Worm (Caenorhabditis elegans): ENCODE results near the gene ddx-17.

Gene ddx-17

DNA sequence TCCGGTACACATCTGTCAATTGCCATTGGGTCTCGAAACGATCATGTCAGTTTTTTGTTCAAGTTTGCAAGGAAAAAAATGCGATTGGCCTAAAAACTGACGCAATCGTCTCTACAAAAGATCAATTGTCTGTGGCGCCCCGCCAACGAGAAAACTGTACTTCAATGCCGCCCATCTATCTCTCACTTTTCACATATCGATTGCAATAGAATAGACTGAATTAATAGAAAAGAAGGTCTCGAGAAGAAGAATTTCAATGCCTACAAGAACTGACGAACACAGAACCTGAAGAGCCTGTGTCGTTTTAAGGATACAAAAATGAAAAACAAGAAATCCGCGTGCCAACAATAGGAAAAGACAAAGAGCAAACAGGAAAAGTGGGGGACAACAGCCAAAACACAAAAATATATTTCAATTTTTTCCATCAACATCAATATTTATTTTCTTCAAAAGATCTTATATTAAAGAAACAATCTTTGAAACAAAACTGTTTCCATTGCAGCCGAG is 3.4 kb downstream of the ddx-17 start (continued):
- peak; percentile 47 for TF ChIP-seq ztf-26 (tag; optimal IDR thresholded peaks at IDR 0.05)
- TF ChIP-seq lin-54 (GFP tag; optimal IDR thresholded peaks at IDR 0.05): peak; percentile 43
- peak; percentile 76; the same call in 1 of the 2 replicates for TF ChIP-seq nfya-2 (GFP tag; IDR thresholded peaks at IDR 0.05)
- TF ChIP-seq efl-1 (GFP tag; optimal IDR thresholded peaks at IDR 0.05): no peak
- peak; percentile 48 for TF ChIP-seq B0336.3 (GFP tag; IDR thresholded peaks at IDR 0.05)
- TF ChIP-seq Y53G8AR.9 (GFP tag; conservative IDR thresholded peaks at IDR 0.05): peak; percentile 61
- TF ChIP-seq F23B12.7 (tag; optimal IDR thresholded peaks at IDR 0.05; ENCODE audit: insufficient read depth): no peak
- TF ChIP-seq snpc-4 (GFP tag; optimal IDR thresholded peaks at IDR 0.05): no peak
- peak in 1 of 4 experiments; percentile 24 for TF ChIP-seq snpc-4 (tag; optimal IDR thresholded peaks at IDR 0.05)
- peak; percentile 37 for TF ChIP-seq ztf-18 (tag; optimal IDR thresholded peaks at IDR 0.05)
- no peak for TF ChIP-seq ama-1 (optimal IDR thresholded peaks at IDR 0.05)
- peak; percentile 32 to 69 for TF ChIP-seq ama-1 (GFP tag; optimal IDR thresholded peaks at IDR 0.05)
- peak; percentile 62; the same call in 1 of the 2 replicates for TF ChIP-seq nfyb-1 (GFP tag; IDR thresholded peaks at IDR 0.05)
- TF ChIP-seq mes-4 (tag; optimal IDR thresholded peaks at IDR 0.05): no peak
- peak; percentile 63 for TF ChIP-seq madf-6 (GFP tag; IDR thresholded peaks at IDR 0.05)
- peak; percentile 17 for TF ChIP-seq nhr-90 (tag; optimal IDR thresholded peaks at IDR 0.05)
- peak; percentile 44 for TF ChIP-seq F10E7.11 (tag; optimal IDR thresholded peaks at IDR 0.05)
- peak; percentile 41 for TF ChIP-seq rcor-1 (GFP tag; IDR thresholded peaks at IDR 0.05)
- peak; percentile 75; the same call in 1 of the 2 replicates for TF ChIP-seq attf-6 (GFP tag; IDR thresholded peaks at IDR 0.05)
- TF ChIP-seq ztf-28 (GFP tag; IDR thresholded peaks at IDR 0.05): no peak
- TF ChIP-seq ceh-40 (GFP tag; IDR thresholded peaks at IDR 0.05): no peak
- TF ChIP-seq dox-1 (GFP tag; IDR thresholded peaks at IDR 0.05): peak; percentile 59; the same call in 1 of the 2 replicates
- no peak for TF ChIP-seq nhr-120 (GFP tag; IDR thresholded peaks at IDR 0.05)

DNA sequence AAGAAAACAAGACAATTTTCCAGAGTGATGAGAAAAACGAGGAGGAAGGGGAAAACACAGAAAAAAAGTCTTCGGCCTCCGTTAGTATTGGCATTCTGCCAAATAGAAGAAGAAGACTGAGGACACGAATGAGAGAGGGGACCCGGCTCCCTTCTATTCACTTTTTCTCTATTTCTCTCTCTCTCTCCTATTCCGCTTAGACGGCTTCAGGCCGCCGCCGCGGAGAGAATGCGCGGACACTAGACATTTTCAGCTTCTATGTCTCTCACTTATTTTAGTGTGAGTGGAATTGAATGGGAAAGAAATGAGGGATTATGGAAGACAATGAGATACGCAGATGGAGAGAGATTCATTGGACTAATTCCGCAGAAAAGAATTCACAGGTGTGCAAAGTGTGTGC is 5.0 kb downstream of the ddx-17 start:
- TF ChIP-seq mel-28 (tag; optimal IDR thresholded peaks at IDR 0.05; ENCODE audit: borderline replicate concordance) (no peak), zfh-2 (GFP tag; conservative IDR thresholded peaks at IDR 0.05) (0 out of 2 replicates have a peak, but pooled peaks have one; percentile 16)

ce11 chrV:14005812-14006211 is 6.0 kb downstream of the ddx-17 start, which contains the start of gene ric-7:
Gene ric-7 (minus strand): TSS chrV:14005912.
- TF ChIP-seq Y79H2A.3 (GFP tag; conservative IDR thresholded peaks at IDR 0.05): no peak
- TF ChIP-seq hrde-1 (tag; optimal IDR thresholded peaks at IDR 0.05; ENCODE audit: borderline replicate concordance): no peak
- TF ChIP-seq madf-6 (GFP tag; IDR thresholded peaks at IDR 0.05): no peak
- no peak for TF ChIP-seq ama-1 (optimal IDR thresholded peaks at IDR 0.05)
- TF ChIP-seq ama-1 (GFP tag; optimal IDR thresholded peaks at IDR 0.05): no peak
- no peak for TF ChIP-seq somi-1 (GFP tag; optimal IDR thresholded peaks at IDR 0.05)
- TF ChIP-seq D2030.7 (GFP tag; IDR thresholded peaks at IDR 0.05): no peak
- TF ChIP-seq ceh-58 (GFP tag; IDR thresholded peaks at IDR 0.05): no peak
- no peak for TF ChIP-seq zfh-2 (GFP tag; conservative IDR thresholded peaks at IDR 0.05)
- no peak for TF ChIP-seq attf-3 (GFP tag; conservative IDR thresholded peaks at IDR 0.05)
- no peak for TF ChIP-seq F57C9.4 (tag; optimal IDR thresholded peaks at IDR 0.05)
- no peak for TF ChIP-seq pbrm-1 (GFP tag; IDR thresholded peaks at IDR 0.05)
- TF ChIP-seq T07F8.4 (tag; optimal IDR thresholded peaks at IDR 0.05): no peak
- no peak for TF ChIP-seq rec-8 (tag; optimal IDR thresholded peaks at IDR 0.05)
- TF ChIP-seq Y53G8AR.9 (GFP tag; conservative IDR thresholded peaks at IDR 0.05): no peak
- TF ChIP-seq egrh-3 (GFP tag; IDR thresholded peaks at IDR 0.05): no peak
- no peak for TF ChIP-seq him-1 (tag; optimal IDR thresholded peaks at IDR 0.05)
- TF ChIP-seq F22D6.2 (tag; optimal IDR thresholded peaks at IDR 0.05): no peak
- no peak for TF ChIP-seq lag-1 (GFP tag; IDR thresholded peaks at IDR 0.05)
- no peak for TF ChIP-seq Y56A3A.18 (GFP tag; IDR thresholded peaks at IDR 0.05)
- TF ChIP-seq mel-28 (tag; optimal IDR thresholded peaks at IDR 0.05; ENCODE audit: borderline replicate concordance): no peak

Measured in whole organism, young adult.